Worm (Caenorhabditis elegans) whole organism, midembryonic: ENCODE results near the gene Y102A11A.5.

ENCODE experiments used
- T22C8.4 ChIP-seq: fragments of 200-800 bp; sonication (Bioruptor generic); IDR thresholded peaks from 2 replicates; pipeline ENCODE4 v1.3.6; 2022; ENCODE audit warnings: missing genetic modification characterization, missing compliant biosample characterization
- cog-1 ChIP-seq: sonication (generic microtip); optimal IDR thresholded peaks from 2 replicates; lab custom pipeline; 2016; ENCODE audit warnings: missing genetic modification characterization, missing compliant biosample characterization
- ref-1 ChIP-seq: fragments of 200-800 bp; sonication (Bioruptor generic); conservative IDR thresholded peaks from 2 replicates; pipeline ENCODE4 v1.3.6; 2022; ENCODE audit warnings: missing genetic modification reagents, missing genetic modification characterization, missing compliant biosample characterization
- ztf-29 ChIP-seq: fragments of 200-800 bp; sonication (Bioruptor generic); IDR thresholded peaks from 2 replicates; pipeline ENCODE4 v1.3.6; 2022; ENCODE audit warnings: missing genetic modification reagents, missing genetic modification characterization, missing compliant biosample characterization

DNA sequence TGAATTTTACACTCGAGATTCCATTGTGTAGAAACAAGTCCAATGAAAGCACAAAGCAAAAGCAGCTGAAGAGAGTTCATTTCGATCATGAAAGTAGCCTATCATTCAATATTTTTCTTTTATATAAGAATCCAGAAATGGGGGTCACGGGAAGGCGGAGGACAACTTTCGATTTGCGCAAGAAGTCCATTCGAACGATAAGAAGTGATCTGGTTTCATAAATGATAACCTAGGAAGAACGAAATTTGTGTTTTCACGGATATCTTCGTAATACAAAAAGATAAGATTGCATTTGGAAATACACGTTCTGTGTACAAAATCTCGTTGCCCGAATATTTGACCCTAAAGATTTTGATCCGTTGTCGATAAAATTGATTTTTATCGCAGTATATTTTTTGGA lies at the start of gene Y102A11A.5:
- TF ChIP-seq ztf-29, result no peak
- no peak for TF ChIP-seq cog-1 (tag; lab: Kevin White, UChicago)
- TF ChIP-seq ref-1 (GFP tag; lab: Robert Waterston, UW), result no peak
- no peak for TF ChIP-seq T22C8.4
